Worm (Caenorhabditis elegans) whole organism, early embryonic: Measurements from ENCODE around the gene oac-48.
"Not testable (repeated sequence)": the region's sequence is repeated elsewhere in the genome, so short reads cannot be mapped to it uniquely, and the experiment has no call there.

Experiments used
- ama-1 ChIP-seq: fragments of 150-350 bp; optimal IDR thresholded peaks from 2 replicates; lab custom pipeline; 2014
- scrt-1 ChIP-seq: fragments of 200-800 bp; sonication (Bioruptor generic); IDR thresholded peaks from 2 replicates; pipeline ENCODE4 v1.3.6; 2022; ENCODE audit warnings: missing genetic modification characterization, missing compliant biosample characterization
- tbx-11 ChIP-seq: fragments of 200-800 bp; sonication (Bioruptor generic); IDR thresholded peaks from 2 replicates; pipeline ENCODE4 v1.3.6; 2022; ENCODE audit warnings: missing genetic modification characterization, missing compliant biosample characterization
- tbx-37 ChIP-seq: fragments of 200-800 bp; sonication (Bioruptor generic); conservative IDR thresholded peaks from 2 replicates; pipeline ENCODE4 v1.3.6; 2022; ENCODE audit warnings: missing genetic modification reagents, missing genetic modification characterization, missing compliant biosample characterization

DNA sequence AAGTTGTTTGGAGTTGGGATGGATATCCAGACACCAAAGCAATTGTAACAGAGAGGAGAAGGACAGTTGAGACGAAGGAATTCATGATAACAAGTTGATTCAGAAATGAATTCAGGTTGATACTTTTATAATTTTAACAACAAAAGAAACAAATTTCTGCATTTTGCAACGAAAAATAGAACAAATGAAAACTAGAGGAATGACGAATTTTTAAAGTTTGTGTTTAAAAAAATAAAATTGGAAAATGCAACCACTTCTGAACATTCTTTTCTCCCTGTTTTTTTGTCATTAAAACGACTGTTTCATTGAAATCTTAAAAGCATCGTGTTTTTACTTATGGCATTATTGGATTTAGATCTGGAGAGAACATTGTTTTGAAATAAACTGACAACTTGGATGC is 22.2 kb upstream of the oac-48 start, which contains the start of gene C08F11.12:
- TF ChIP-seq ama-1 (lab: Kevin White, UChicago); tbx-11 (GFP tag; lab: Robert Waterston, UW); scrt-1 (GFP tag; lab: Robert Waterston, UW); tbx-37 (GFP tag; lab: Robert Waterston, UW): not testable (repeated sequence)
